Worm (Caenorhabditis elegans) whole organism, L2 larva: Measurements from ENCODE around the gene math-34.
"Not testable (repeated sequence)": the region's sequence is repeated elsewhere in the genome, so short reads cannot be mapped to it uniquely, and the experiment has no call there.

Experiments used
- C34F6.9 ChIP-seq: fragments of 150-350 bp; optimal IDR thresholded peaks from 2 replicates; lab custom pipeline; 2014; ENCODE audit warnings: missing biosample characterization, missing genetic modification characterization
- F13H6.1 ChIP-seq: sonication (generic microtip); optimal IDR thresholded peaks from 2 replicates; lab custom pipeline; 2016; ENCODE audit warnings: missing genetic modification characterization, missing compliant biosample characterization
- R02D3.7 ChIP-seq: fragments of 150-350 bp; optimal IDR thresholded peaks from 2 replicates; lab custom pipeline; 2014; ENCODE audit warnings: missing biosample characterization, missing genetic modification characterization
- Y55F3AM.14 ChIP-seq: fragments of 200-800 bp; sonication (Bioruptor generic); optimal IDR thresholded peaks from 2 replicates; lab custom pipeline; 2018; ENCODE audit warnings: mild to moderate bottlenecking, missing genetic modification characterization, missing compliant biosample characterization
- ZK546.5 ChIP-seq: sonication (generic microtip); optimal IDR thresholded peaks from 2 replicates; lab custom pipeline; 2017; ENCODE audit warnings: missing biosample characterization, missing genetic modification characterization
- alr-1 ChIP-seq: fragments of 150-350 bp; optimal IDR thresholded peaks from 2 replicates; lab custom pipeline; 2014; ENCODE audit warnings: missing biosample characterization, missing genetic modification characterization
- aly-2 ChIP-seq: fragments of 150-350 bp; optimal IDR thresholded peaks from 2 replicates; lab custom pipeline; 2014; ENCODE audit warnings: missing biosample characterization, missing genetic modification characterization
- ama-1 ChIP-seq: fragments of 150-350 bp; optimal IDR thresholded peaks from 2 replicates; lab custom pipeline; 2018; ENCODE audit warnings: inconsistent platforms
- blmp-1 ChIP-seq: sonication (generic microtip); optimal IDR thresholded peaks from 2 replicates; lab custom pipeline; 2017; ENCODE audit warnings: missing genetic modification characterization, mild to moderate bottlenecking, missing compliant biosample characterization, antibody characterized with exemption, moderate library complexity; ENCODE audit not compliant: insufficient read depth
- ceh-82 ChIP-seq: fragments of 150-350 bp; optimal IDR thresholded peaks from 2 replicates; lab custom pipeline; 2014; ENCODE audit warnings: missing biosample characterization, missing genetic modification characterization
- crh-2 ChIP-seq: sonication (generic microtip); optimal IDR thresholded peaks from 2 replicates; lab custom pipeline; 2017; ENCODE audit warnings: missing biosample characterization, missing genetic modification characterization
- dmd-4 ChIP-seq: sonication (generic microtip); optimal IDR thresholded peaks from 2 replicates; lab custom pipeline; 2017; ENCODE audit warnings: missing biosample characterization, missing genetic modification characterization
- elt-1 ChIP-seq: fragments of 150-350 bp; optimal IDR thresholded peaks from 2 replicates; lab custom pipeline; 2014; ENCODE audit warnings: missing biosample characterization, missing genetic modification characterization
- elt-3 ChIP-seq: sonication (generic microtip); optimal IDR thresholded peaks from 2 replicates; lab custom pipeline; 2017; ENCODE audit warnings: missing biosample characterization, missing genetic modification characterization
- fos-1 ChIP-seq: fragments of 150-350 bp; optimal IDR thresholded peaks from 2 replicates; lab custom pipeline; 2014; ENCODE audit warnings: missing biosample characterization, missing genetic modification characterization
- lsy-2 ChIP-seq, 2 experiments: fragments of 150-350 bp in 1 of 2; sonication (generic microtip) in 1 of 2; optimal IDR thresholded peaks; 2 replicates each; lab custom pipeline; 2014 to 2017; ENCODE audit warnings: missing biosample characterization in 2 of 2, missing genetic modification characterization in 2 of 2
- mbf-1 ChIP-seq: sonication (generic microtip); optimal IDR thresholded peaks from 2 replicates; lab custom pipeline; 2017; ENCODE audit warnings: missing biosample characterization, missing genetic modification characterization
- nhr-10 ChIP-seq: sonication (generic microtip); optimal IDR thresholded peaks from 2 replicates; lab custom pipeline; 2017; ENCODE audit warnings: missing biosample characterization, missing genetic modification characterization
- nhr-11 ChIP-seq: fragments of 150-350 bp; optimal IDR thresholded peaks from 2 replicates; lab custom pipeline; 2014; ENCODE audit warnings: missing biosample characterization, missing genetic modification characterization
- nhr-21 ChIP-seq: fragments of 150-350 bp; optimal IDR thresholded peaks from 2 replicates; lab custom pipeline; 2014; ENCODE audit warnings: missing biosample characterization, missing genetic modification characterization
- nhr-23 ChIP-seq: fragments of 150-350 bp; optimal IDR thresholded peaks from 2 replicates; lab custom pipeline; 2014; ENCODE audit warnings: missing biosample characterization, missing genetic modification reagents, missing genetic modification characterization
- nhr-237 ChIP-seq: fragments of 150-350 bp; optimal IDR thresholded peaks from 2 replicates; lab custom pipeline; 2014; ENCODE audit warnings: missing biosample characterization, missing genetic modification characterization
- nhr-25 ChIP-seq: fragments of 150-350 bp; sonication (generic microtip); optimal IDR thresholded peaks from 3 replicates; lab custom pipeline; 2014; ENCODE audit warnings: missing biosample characterization, missing genetic modification characterization
- nhr-6 ChIP-seq: fragments of 150-350 bp; optimal IDR thresholded peaks from 2 replicates; lab custom pipeline; 2014; ENCODE audit warnings: missing biosample characterization, missing genetic modification characterization
- peb-1 ChIP-seq: fragments of 150-350 bp; optimal IDR thresholded peaks from 2 replicates; lab custom pipeline; 2014; ENCODE audit warnings: missing biosample characterization, missing genetic modification characterization
- sem-4 ChIP-seq: fragments of 150-350 bp; optimal IDR thresholded peaks from 2 replicates; lab custom pipeline; 2014; ENCODE audit warnings: missing biosample characterization, missing genetic modification reagents, missing genetic modification characterization
- sma-3 ChIP-seq: sonication (generic microtip); optimal IDR thresholded peaks from 2 replicates; lab custom pipeline; 2016; ENCODE audit warnings: missing genetic modification reagents, missing genetic modification characterization, missing compliant biosample characterization
- unc-39 ChIP-seq: fragments of 150-350 bp; optimal IDR thresholded peaks from 2 replicates; lab custom pipeline; 2014; ENCODE audit warnings: missing biosample characterization, missing genetic modification characterization
- unc-62 ChIP-seq: fragments of 150-350 bp; optimal IDR thresholded peaks from 2 replicates; lab custom pipeline; 2014; ENCODE audit warnings: missing biosample characterization, missing genetic modification reagents, missing genetic modification characterization
- zag-1 ChIP-seq: fragments of 150-350 bp; optimal IDR thresholded peaks from 2 replicates; lab custom pipeline; 2014; ENCODE audit warnings: missing biosample characterization, missing genetic modification characterization
- ztf-1 ChIP-seq: fragments of 200-800 bp; sonication (Bioruptor generic); conservative IDR thresholded peaks from 2 replicates; pipeline ENCODE4 v1.3.6; 2022; ENCODE audit warnings: missing genetic modification characterization, missing compliant biosample characterization
- ztf-11 ChIP-seq: sonication (generic microtip); optimal IDR thresholded peaks from 2 replicates; lab custom pipeline; 2017; ENCODE audit warnings: missing biosample characterization, missing genetic modification characterization
- ztf-4 ChIP-seq: fragments of 150-350 bp; optimal IDR thresholded peaks from 2 replicates; lab custom pipeline; 2014; ENCODE audit warnings: missing biosample characterization, missing genetic modification characterization

The math-34 gene

DNA sequence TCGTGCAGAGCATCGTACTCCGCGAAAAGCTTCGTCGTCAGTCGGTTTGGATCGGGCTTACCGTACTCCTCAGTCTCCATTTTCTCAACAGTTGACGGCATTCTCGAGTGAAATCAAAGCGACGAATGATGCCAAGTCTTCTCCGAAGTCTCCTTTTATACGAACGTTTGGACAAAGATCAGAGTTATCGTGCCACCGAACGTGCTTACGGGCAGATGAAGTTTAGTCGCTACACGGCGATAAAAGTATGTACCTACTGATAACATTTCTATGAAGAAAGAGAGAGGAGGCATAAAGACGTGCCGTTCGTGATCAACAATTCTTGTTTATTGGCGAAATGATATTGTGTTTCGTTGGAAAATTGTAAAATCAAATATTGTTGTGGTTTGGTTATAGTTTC is 22.4 kb upstream of the math-34 start, which contains the start of gene F45D11.14:
TSS of gene F45D11.14 (minus strand) at position 101 of the 400 bp plus-strand sequence.
- TF ChIP-seq unc-62 (GFP tag; lab: Kevin White, UChicago); crh-2; nhr-21 (tag; lab: Kevin White, UChicago): not testable (repeated sequence)

DNA sequence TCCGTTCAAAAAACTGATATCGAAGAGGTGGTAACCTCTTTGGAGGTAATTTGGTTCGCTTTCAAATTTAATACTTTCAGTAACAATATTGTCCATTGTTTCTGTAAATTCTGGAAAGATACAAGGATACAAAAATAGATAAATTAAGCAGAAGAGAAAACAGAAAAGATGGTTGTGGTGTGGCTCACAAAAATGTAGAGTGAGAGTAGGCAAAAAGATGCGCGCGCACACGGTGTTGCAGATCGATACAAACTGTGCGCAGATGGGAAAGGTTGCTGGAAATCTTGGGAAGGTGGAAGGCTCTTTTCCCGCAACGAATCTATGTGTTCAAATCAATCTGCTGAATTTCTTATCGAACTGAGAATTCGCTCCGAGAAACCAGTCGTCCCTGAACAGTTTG is 4.1 kb upstream of the math-34 start, which contains the start of gene btb-11:
TSS of gene btb-11 (minus strand) at position 101 of the 400 bp plus-strand sequence.
- TF ChIP-seq elt-3 (tag; lab: Kevin White, UChicago); zag-1; alr-1 (tag; lab: Kevin White, UChicago): not testable (repeated sequence)

DNA sequence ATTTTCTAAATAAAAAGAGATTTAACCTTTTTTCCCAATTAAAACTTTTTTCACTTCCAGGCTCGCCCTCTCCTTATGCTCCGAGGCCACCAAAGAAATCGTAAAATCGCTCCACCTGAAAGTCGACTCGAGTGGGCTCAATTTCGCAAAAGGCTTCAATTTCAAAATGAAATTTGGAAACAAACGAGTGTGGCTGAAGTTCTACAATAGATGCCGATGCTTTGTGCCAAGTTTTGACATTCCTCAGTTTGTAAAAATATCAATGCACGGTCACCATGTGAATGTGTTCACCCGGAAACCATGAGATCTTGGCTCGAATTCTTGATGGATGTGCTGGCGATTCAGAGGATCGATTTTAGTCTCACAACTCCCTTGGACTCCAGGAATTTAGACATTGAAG is 2.1 kb upstream of the math-34 start, which contains the start of gene M01D1.12:
TSS of gene M01D1.12 (plus strand) at position 301 of the 400 bp plus-strand sequence.
- TF ChIP-seq crh-2, result no peak
- no peak for TF ChIP-seq R02D3.7 (tag; lab: Kevin White, UChicago)
- TF ChIP-seq dmd-4 (tag; lab: Kevin White, UChicago), result no peak
- TF ChIP-seq F13H6.1 (tag; lab: Kevin White, UChicago), result no peak
- no peak for TF ChIP-seq nhr-23 (tag; lab: Kevin White, UChicago)
- no peak for TF ChIP-seq nhr-10

DNA sequence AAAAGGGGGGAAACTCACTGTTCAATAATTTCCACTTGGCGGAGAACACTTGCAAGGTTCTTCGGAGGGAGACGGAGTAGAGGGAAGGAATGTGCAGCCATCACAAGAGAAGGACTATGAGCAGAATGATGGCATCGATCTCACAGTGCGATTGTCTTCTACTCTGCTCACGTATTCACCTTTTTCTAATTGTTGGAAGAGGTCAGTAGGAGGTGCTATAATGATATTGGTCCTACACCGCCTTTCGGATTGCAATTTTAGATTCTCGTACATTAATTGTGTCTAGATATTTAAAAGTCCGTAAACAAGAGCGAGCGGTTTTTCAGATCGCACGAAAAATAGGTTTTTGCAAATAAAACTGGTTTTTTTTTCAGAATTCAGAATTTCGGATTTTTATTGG is 11.7 kb downstream of the math-34 start, which contains the start of gene fbxb-39:
TSS of gene fbxb-39 (minus strand) at position 101 of the 400 bp plus-strand sequence.
- TF ChIP-seq aly-2 (tag; lab: Kevin White, UChicago), result no peak
- TF ChIP-seq dmd-4 (tag; lab: Kevin White, UChicago), result no peak
- no peak for TF ChIP-seq ZK546.5 (tag; lab: Kevin White, UChicago)
- no peak for TF ChIP-seq crh-2
- no peak for TF ChIP-seq unc-39
- no peak for TF ChIP-seq nhr-237 (tag; lab: Kevin White, UChicago)
- TF ChIP-seq ama-1 (lab: Kevin White, UChicago), result no peak
- no peak for TF ChIP-seq nhr-25 (tag; lab: Kevin White, UChicago)
- TF ChIP-seq alr-1 (tag; lab: Kevin White, UChicago), result no peak
- no peak for TF ChIP-seq fos-1 (tag; lab: Kevin White, UChicago)
- no peak for TF ChIP-seq ztf-11
- no peak for TF ChIP-seq peb-1
- no peak for TF ChIP-seq zag-1
- TF ChIP-seq ztf-4 (tag; lab: Kevin White, UChicago), result no peak
- no peak for TF ChIP-seq C34F6.9
- no peak for TF ChIP-seq lsy-2 (tag; optimal IDR thresholded peaks at IDR 0.05; lab: Kevin White, UChicago)
- no peak for TF ChIP-seq F13H6.1 (tag; lab: Kevin White, UChicago)
- no peak for TF ChIP-seq Y55F3AM.14 (GFP tag; lab: Kevin White, UChicago)
- no peak for TF ChIP-seq nhr-6 (tag; lab: Kevin White, UChicago)

DNA sequence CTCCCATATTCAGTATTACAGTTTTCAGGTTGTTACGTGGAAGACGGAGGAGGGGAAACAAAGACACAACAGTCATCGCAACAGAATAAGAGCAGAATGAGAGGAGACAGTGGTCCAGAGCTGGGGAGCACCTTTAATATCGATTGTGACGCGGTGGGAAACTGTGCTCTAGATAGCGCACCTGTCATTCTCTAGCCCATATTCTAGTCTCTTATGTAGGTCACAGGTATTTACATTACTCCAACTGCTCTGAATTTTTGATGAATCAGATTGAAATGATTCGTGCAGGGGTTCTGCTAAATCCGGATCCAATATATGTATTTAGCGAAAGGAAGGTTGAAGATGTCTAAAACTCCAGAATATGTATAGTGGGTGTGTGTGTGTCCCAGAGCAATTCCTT is 13.5 kb downstream of the math-34 start, which contains the start of gene fbxb-41:
TSS of gene fbxb-41 (minus strand) at position 101 of the 400 bp plus-strand sequence.
- no peak for TF ChIP-seq sem-4 (tag; lab: Kevin White, UChicago)
- TF ChIP-seq nhr-23 (tag; lab: Kevin White, UChicago), result no peak
- TF ChIP-seq nhr-11 (tag; lab: Kevin White, UChicago), result no peak
- no peak for TF ChIP-seq lsy-2 (tag; optimal IDR thresholded peaks at IDR 0.05; lab: Kevin White, UChicago)
- TF ChIP-seq R02D3.7 (tag; lab: Kevin White, UChicago), result no peak
- TF ChIP-seq ztf-4 (tag; lab: Kevin White, UChicago), result no peak
- TF ChIP-seq nhr-6 (tag; lab: Kevin White, UChicago), result no peak
- no peak for TF ChIP-seq ceh-82 (tag; lab: Kevin White, UChicago)
- no peak for TF ChIP-seq Y55F3AM.14 (GFP tag; lab: Kevin White, UChicago)
- no peak for TF ChIP-seq crh-2
- no peak for TF ChIP-seq nhr-25 (tag; lab: Kevin White, UChicago)
- TF ChIP-seq aly-2 (tag; lab: Kevin White, UChicago), result no peak
- TF ChIP-seq alr-1 (tag; lab: Kevin White, UChicago), result no peak
- no peak for TF ChIP-seq sma-3 (GFP tag; lab: Kevin White, UChicago)
- no peak for TF ChIP-seq unc-62 (GFP tag; lab: Kevin White, UChicago)
- no peak for TF ChIP-seq ztf-1 (GFP tag; lab: Robert Waterston, UW)
- TF ChIP-seq mbf-1 (tag; lab: Kevin White, UChicago), result no peak

DNA sequence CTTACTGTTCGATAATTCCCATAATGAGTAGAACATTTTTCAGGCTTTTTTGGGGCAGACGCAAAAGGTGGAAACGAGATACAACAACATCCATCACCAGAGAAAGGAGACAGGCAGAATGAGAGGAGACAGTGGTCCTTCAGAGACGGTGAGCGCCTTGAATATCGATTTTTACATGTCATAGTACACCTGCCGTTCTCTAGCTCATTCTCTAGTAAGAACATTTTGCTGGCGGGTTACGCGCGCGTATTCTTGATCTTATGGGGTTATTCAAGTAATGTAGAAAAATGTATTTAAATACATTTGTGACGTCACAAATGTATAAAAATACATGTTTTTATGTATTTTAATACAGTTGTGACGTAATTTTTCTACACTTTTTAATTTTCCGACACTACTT is 15.2 kb downstream of the math-34 start, which contains the start of gene fbxb-45:
TSS of gene fbxb-45 (minus strand) at position 101 of the 400 bp plus-strand sequence.
- not testable (repeated sequence) for TF ChIP-seq elt-3, elt-1, blmp-1 (tag; lab: Kevin White, UChicago)
